Fruit fly (Drosophila melanogaster) whole organism, embryonic: Measurements from ENCODE around the gene CG7149.

Source experiments
- Blimp-1 ChIP-seq: fragments of 200-800 bp; sonication (Bioruptor generic); optimal IDR thresholded peaks from 3 replicates; lab custom pipeline; 2018; ENCODE audit warnings: missing biosample characterization, missing genetic modification characterization, mild to moderate bottlenecking, moderate library complexity, missing genetic modification reagents
- CG10959 ChIP-seq: fragments of 200-800 bp; sonication (Bioruptor generic); IDR thresholded peaks from 2 replicates; pipeline ENCODE4 v1.3.6; 2022; ENCODE audit warnings: missing biosample characterization, missing genetic modification characterization
- CG11504 ChIP-seq: fragments of 200-800 bp; sonication (Bioruptor generic); optimal IDR thresholded peaks from 3 replicates; lab custom pipeline; 2019; ENCODE audit warnings: missing biosample characterization, mild to moderate bottlenecking, missing genetic modification characterization, moderate library complexity
- CG11696 ChIP-seq: fragments of 200-800 bp; sonication (Bioruptor generic); IDR thresholded peaks from 2 replicates; pipeline ENCODE4 v1.3.6; 2022; ENCODE audit warnings: missing biosample characterization, missing genetic modification characterization
- CG12104 ChIP-seq: fragments of 200-800 bp; sonication (Bioruptor generic); optimal IDR thresholded peaks from 3 replicates; lab custom pipeline; 2016; ENCODE audit warnings: missing biosample characterization, missing genetic modification characterization
- CG12219 ChIP-seq: fragments of 200-800 bp; sonication (Bioruptor generic); optimal IDR thresholded peaks from 3 replicates; lab custom pipeline; 2018; ENCODE audit warnings: missing biosample characterization, mild to moderate bottlenecking, missing genetic modification characterization
- CG1233 ChIP-seq: fragments of 200-800 bp; sonication (Bioruptor generic); optimal IDR thresholded peaks from 4 replicates; lab custom pipeline; 2018; ENCODE audit warnings: missing biosample characterization, mild to moderate bottlenecking, missing genetic modification characterization
- CG13424 ChIP-seq: fragments of 200-800 bp; sonication (Bioruptor generic); optimal IDR thresholded peaks from 2 replicates; lab custom pipeline; 2019; ENCODE audit warnings: missing biosample characterization, mild to moderate bottlenecking, missing genetic modification characterization, moderate library complexity
- CG14667 ChIP-seq: fragments of 200-800 bp; sonication (Bioruptor generic); IDR thresholded peaks from 2 replicates; pipeline ENCODE4 v1.3.6; 2022; ENCODE audit warnings: missing biosample characterization, missing genetic modification characterization
- CG1602 ChIP-seq: fragments of 200-800 bp; sonication (Bioruptor generic); optimal IDR thresholded peaks from 3 replicates; lab custom pipeline; 2016; ENCODE audit warnings: missing biosample characterization, missing genetic modification characterization
- CG16863 ChIP-seq: fragments of 200-800 bp; sonication (Bioruptor generic); optimal IDR thresholded peaks from 3 replicates; lab custom pipeline; 2016; ENCODE audit warnings: missing biosample characterization, missing genetic modification characterization
- CG17385 ChIP-seq: fragments of 200-800 bp; sonication (Bioruptor generic); optimal IDR thresholded peaks from 3 replicates; lab custom pipeline; 2018; ENCODE audit warnings: missing biosample characterization, mild to moderate bottlenecking, missing genetic modification characterization
- CG17912 ChIP-seq: fragments of 200-800 bp; sonication (Bioruptor generic); optimal IDR thresholded peaks from 2 replicates; lab custom pipeline; 2018; ENCODE audit warnings: missing biosample characterization, mild to moderate bottlenecking, missing genetic modification characterization
- CG18011 ChIP-seq: fragments of 200-800 bp; sonication (Bioruptor generic); optimal IDR thresholded peaks from 2 replicates; lab custom pipeline; 2017; ENCODE audit warnings: missing biosample characterization, missing genetic modification characterization, mild to moderate bottlenecking, moderate library complexity, missing genotype
- CG18476 ChIP-seq: fragments of 200-800 bp; sonication (Bioruptor generic); optimal IDR thresholded peaks from 2 replicates; lab custom pipeline; 2016; ENCODE audit warnings: missing biosample characterization, mild to moderate bottlenecking, missing genetic modification characterization
- CG2129 ChIP-seq: fragments of 200-800 bp; sonication (Bioruptor generic); IDR thresholded peaks from 2 replicates; pipeline ENCODE4 v1.3.6; 2022; ENCODE audit warnings: missing biosample characterization, missing genetic modification characterization; ENCODE audit not compliant: partially characterized antibody
- CG2875 ChIP-seq: fragments of 200-800 bp; sonication (Bioruptor generic); optimal IDR thresholded peaks from 2 replicates; lab custom pipeline; 2017; ENCODE audit warnings: missing biosample characterization, mild to moderate bottlenecking, missing genetic modification characterization, missing genetic modification reagents
- CG2889 ChIP-seq: fragments of 200-800 bp; sonication (Bioruptor generic); IDR thresholded peaks from 3 replicates; pipeline ENCODE4 v1.3.6; 2022; ENCODE audit warnings: missing biosample characterization, missing genetic modification characterization
- CG3847 ChIP-seq: fragments of 200-800 bp; sonication (Bioruptor generic); IDR thresholded peaks from 2 replicates; pipeline ENCODE4 v1.3.6; 2022; ENCODE audit warnings: missing biosample characterization, missing genetic modification characterization
- CG4424 ChIP-seq: fragments of 200-800 bp; sonication (Bioruptor generic); optimal IDR thresholded peaks from 3 replicates; lab custom pipeline; 2016; ENCODE audit warnings: missing biosample characterization, missing genetic modification characterization
- CG4730 ChIP-seq: fragments of 200-800 bp; sonication (Bioruptor generic); IDR thresholded peaks from 2 replicates; pipeline ENCODE4 v1.3.6; 2022; ENCODE audit warnings: missing biosample characterization, missing genetic modification characterization
- CG5180 ChIP-seq: fragments of 200-800 bp; sonication (Bioruptor generic); optimal IDR thresholded peaks from 3 replicates; lab custom pipeline; 2017; ENCODE audit warnings: missing biosample characterization, missing genetic modification characterization, mild to moderate bottlenecking, moderate library complexity, missing genetic modification reagents
- CG8359 ChIP-seq: fragments of 200-800 bp; sonication (Bioruptor generic); optimal IDR thresholded peaks from 2 replicates; lab custom pipeline; 2017; ENCODE audit warnings: missing biosample characterization, mild to moderate bottlenecking, missing genetic modification characterization, borderline replicate concordance
- CG8924 ChIP-seq: fragments of 200-800 bp; optimal IDR thresholded peaks from 3 replicates; lab custom pipeline; 2019; ENCODE audit warnings: missing biosample characterization, mild to moderate bottlenecking, missing genetic modification characterization, moderate library complexity
- CG9817 ChIP-seq: fragments of 200-800 bp; sonication (Bioruptor generic); optimal IDR thresholded peaks from 2 replicates; lab custom pipeline; 2018; ENCODE audit warnings: missing biosample characterization, mild to moderate bottlenecking, missing genetic modification characterization, moderate library complexity
- CoRest ChIP-seq: fragments of 200-800 bp; sonication (Bioruptor generic); optimal IDR thresholded peaks from 3 replicates; lab custom pipeline; 2018; ENCODE audit warnings: missing biosample characterization, mild to moderate bottlenecking, missing genetic modification characterization, moderate library complexity
- Dad ChIP-seq: fragments of 200-800 bp; sonication (Bioruptor generic); optimal IDR thresholded peaks from 3 replicates; lab custom pipeline; 2016; ENCODE audit warnings: missing biosample characterization, missing genetic modification characterization
- Deaf1 ChIP-seq: fragments of 200-800 bp; optimal IDR thresholded peaks from 3 replicates; lab custom pipeline; 2019; ENCODE audit warnings: missing biosample characterization, mild to moderate bottlenecking, missing genetic modification characterization, moderate library complexity
- Ets65A ChIP-seq: fragments of 200-800 bp; sonication (Bioruptor generic); peaks from one replicate; lab custom pipeline; 2016; ENCODE audit warnings: missing biosample characterization, missing genetic modification characterization
- H2.0 ChIP-seq: fragments of 200-800 bp; sonication (Bioruptor generic); IDR thresholded peaks from 2 replicates; pipeline ENCODE4 v1.3.6; 2022; ENCODE audit warnings: missing biosample characterization, missing genetic modification characterization
- Jarid2 ChIP-seq: fragments of 200-800 bp; sonication (Bioruptor generic); optimal IDR thresholded peaks from 3 replicates; lab custom pipeline; 2017; ENCODE audit warnings: mild to moderate bottlenecking, missing biosample characterization, missing genetic modification reagents, missing genetic modification characterization
- MBD-R2 ChIP-seq: fragments of 200-800 bp; sonication (Bioruptor generic); IDR thresholded peaks from 2 replicates; pipeline ENCODE4 v1.3.6; 2022; ENCODE audit warnings: missing biosample characterization, missing genetic modification characterization
- NfI ChIP-seq: fragments of 200-800 bp; sonication (Bioruptor generic); optimal IDR thresholded peaks from 3 replicates; lab custom pipeline; 2018; ENCODE audit warnings: missing biosample characterization, mild to moderate bottlenecking, missing genetic modification characterization, moderate library complexity
- PHDP ChIP-seq: fragments of 200-800 bp; sonication (Bioruptor generic); optimal IDR thresholded peaks from 3 replicates; lab custom pipeline; 2018; ENCODE audit warnings: missing biosample characterization, mild to moderate bottlenecking, missing genetic modification characterization, moderate library complexity
- Ravus ChIP-seq: fragments of 200-800 bp; sonication (Bioruptor generic); IDR thresholded peaks from 2 replicates; pipeline ENCODE4 v1.3.6; 2022; ENCODE audit warnings: missing biosample characterization, missing genetic modification characterization
- Sin3A ChIP-seq: fragments of >200 bp; optimal IDR thresholded peaks from 2 replicates; lab custom pipeline; 2018
- Sox100B ChIP-seq: fragments of 200-800 bp; sonication (Bioruptor generic); optimal IDR thresholded peaks from 3 replicates; lab custom pipeline; 2018; ENCODE audit warnings: missing biosample characterization, mild to moderate bottlenecking, missing genetic modification characterization
- Usf ChIP-seq: fragments of 200-800 bp; sonication (Bioruptor generic); optimal IDR thresholded peaks from 2 replicates; lab custom pipeline; 2017; ENCODE audit warnings: missing genotype, missing biosample characterization, missing genetic modification characterization
- abd-A ChIP-seq: fragments of 200-800 bp; sonication (Bioruptor generic); optimal IDR thresholded peaks from 3 replicates; lab custom pipeline; 2019; ENCODE audit warnings: missing biosample characterization, mild to moderate bottlenecking, missing genetic modification characterization, moderate library complexity
- ash1 ChIP-seq: fragments of 200-800 bp; sonication (Bioruptor generic); optimal IDR thresholded peaks from 2 replicates; lab custom pipeline; 2018; ENCODE audit warnings: missing biosample characterization, mild to moderate bottlenecking, missing genetic modification characterization
- ato ChIP-seq: fragments of 200-800 bp; sonication (Bioruptor generic); IDR thresholded peaks from 2 replicates; pipeline ENCODE4 v1.3.6; 2022; ENCODE audit warnings: missing biosample characterization, missing genetic modification characterization; ENCODE audit not compliant: partially characterized antibody
- cas ChIP-seq: fragments of 200-800 bp; sonication (Bioruptor generic); IDR thresholded peaks from 2 replicates; pipeline ENCODE4 v1.3.6; 2022; ENCODE audit warnings: missing biosample characterization, missing genetic modification characterization
- fru ChIP-seq: fragments of >200 bp; optimal IDR thresholded peaks from 2 replicates; lab custom pipeline; 2017
- gt ChIP-seq: fragments of 200-800 bp; sonication (Bioruptor generic); IDR thresholded peaks from 2 replicates; pipeline ENCODE4 v1.3.6; 2022; ENCODE audit warnings: missing biosample characterization, missing genetic modification characterization
- hbn ChIP-seq: fragments of 200-800 bp; sonication (Bioruptor generic); IDR thresholded peaks from 2 replicates; pipeline ENCODE4 v1.3.6; 2022; ENCODE audit warnings: missing biosample characterization, missing genetic modification characterization; ENCODE audit not compliant: partially characterized antibody
- nerfin-1 ChIP-seq: fragments of 200-800 bp; sonication (Bioruptor generic); optimal IDR thresholded peaks from 3 replicates; lab custom pipeline; 2019; ENCODE audit warnings: missing biosample characterization, mild to moderate bottlenecking, missing genetic modification characterization, moderate library complexity
- p53 ChIP-seq: fragments of 200-800 bp; sonication (Bioruptor generic); optimal IDR thresholded peaks from 2 replicates; lab custom pipeline; 2016; ENCODE audit warnings: missing biosample characterization, missing genetic modification characterization
- peb ChIP-seq: fragments of 200-800 bp; sonication (Bioruptor generic); IDR thresholded peaks from 2 replicates; pipeline ENCODE4 v1.3.6; 2022; ENCODE audit warnings: missing biosample characterization, missing genetic modification characterization
- prd ChIP-seq, 3 experiments: fragments of >200 bp in 2 of 3; fragments of 200-800 bp in 1 of 3; sonication (Bioruptor generic) in 1 of 3; optimal IDR thresholded peaks in 2 of 3; IDR thresholded peaks in 1 of 3; 2 replicates in 2 of 3; 3 replicates in 1 of 3; pipeline versions ENCODE4 v1.3.6 to Lab custom; 2017 to 2022; ENCODE audit warnings: missing biosample characterization in 1 of 3, missing genetic modification characterization in 1 of 3
- row ChIP-seq: fragments of 200-800 bp; sonication (Bioruptor generic); IDR thresholded peaks from 3 replicates; pipeline ENCODE4 v1.3.6; 2022; ENCODE audit warnings: missing biosample characterization, missing genetic modification characterization
- tap ChIP-seq: fragments of 200-800 bp; optimal IDR thresholded peaks from 3 replicates; lab custom pipeline; 2019; ENCODE audit warnings: missing biosample characterization, mild to moderate bottlenecking, missing genetic modification characterization, moderate library complexity
- yki ChIP-seq: fragments of >200 bp; optimal IDR thresholded peaks from 3 replicates; lab custom pipeline; 2018

The CG7149 gene

DNA sequence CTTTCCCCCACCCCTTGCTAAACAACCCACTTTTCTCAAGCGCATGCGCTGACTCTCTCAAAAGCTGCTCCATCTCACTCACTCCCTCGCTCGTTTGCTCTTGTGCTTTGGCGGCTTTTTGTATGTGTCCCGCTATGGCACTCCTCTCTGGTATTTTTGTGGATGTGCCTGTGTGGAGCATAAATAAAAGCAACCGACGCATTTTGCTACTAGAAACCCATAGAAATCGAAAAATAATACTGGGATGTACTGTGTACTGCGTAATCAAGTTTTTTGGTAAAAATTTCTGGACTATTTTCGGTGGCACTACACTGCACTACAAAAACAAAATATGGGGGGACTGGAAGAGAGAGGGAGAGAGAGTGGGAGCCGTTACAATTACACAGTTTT lies 19.3 kb upstream of the CG7149 start (continued):
- TF ChIP-seq Deaf1 (peak; percentile 18), CG13424 (tag; lab: Kevin White, UChicago) (no peak), H2.0 (GFP tag; lab: Robert Waterston, UW) (no peak), Blimp-1 (GFP tag; lab: Kevin White, UChicago) (no peak), p53 (GFP tag; lab: Kevin White, UChicago) (no peak), ato (GFP tag; lab: Robert Waterston, UW) (no peak), CG5180 (no peak), Ravus (GFP tag; lab: Robert Waterston, UW) (no peak), Ets65A (no peak), CG11504 (tag; lab: Kevin White, UChicago) (no peak), Usf (GFP tag; lab: Kevin White, UChicago) (no peak), Dad (GFP tag; lab: Kevin White, UChicago) (no peak), CG16863 (GFP tag; lab: Kevin White, UChicago) (no peak), fru (lab: Kevin White, UChicago) (no peak), Jarid2 (GFP tag; lab: Kevin White, UChicago) (no peak), prd (optimal IDR thresholded peaks at IDR 0.05; lab: Kevin White, UChicago) (no peak), prd (GFP tag; IDR thresholded peaks at IDR 0.05; lab: Robert Waterston, UW) (no peak), CG10959 (GFP tag; lab: Robert Waterston, UW) (no peak), row (peak; percentile 27; the same call in 1 of the 3 replicates), CG14667 (GFP tag; lab: Robert Waterston, UW) (no peak), CG11696 (GFP tag; lab: Robert Waterston, UW) (no peak), peb (GFP tag; lab: Robert Waterston, UW) (no peak), CG1233 (GFP tag; lab: Kevin White, UChicago) (no peak), CG3847 (no peak), hbn (GFP tag; lab: Robert Waterston, UW) (peak; percentile 26), yki (peak; percentile 28), NfI (no peak), cas (GFP tag; lab: Robert Waterston, UW) (no peak), PHDP (tag; lab: Kevin White, UChicago) (no peak), CG12104 (no peak), tap (tag; lab: Kevin White, UChicago) (peak; percentile 20), CG18476 (GFP tag; lab: Kevin White, UChicago) (no peak), MBD-R2 (GFP tag; lab: Robert Waterston, UW) (peak; percentile 34; the same call in 1 of the 2 replicates), CG17912 (GFP tag; lab: Kevin White, UChicago) (peak; percentile 45), CG8924 (tag; lab: Kevin White, UChicago) (peak; percentile 11), CG4424 (GFP tag; lab: Kevin White, UChicago) (no peak), CG2129 (GFP tag; lab: Robert Waterston, UW) (no peak), gt (GFP tag; lab: Robert Waterston, UW) (no peak), CG2875 (no peak), CG9817 (tag; lab: Kevin White, UChicago) (peak; percentile 7), CG8359 (GFP tag; lab: Kevin White, UChicago) (no peak), Sox100B (GFP tag; lab: Kevin White, UChicago) (no peak), CG12219 (GFP tag; lab: Kevin White, UChicago) (no peak), CG1602 (GFP tag; lab: Kevin White, UChicago) (no peak), CG18011 (no peak), CG4730 (GFP tag; lab: Robert Waterston, UW) (no peak), nerfin-1 (tag; lab: Kevin White, UChicago) (peak; percentile 95), Sin3A (lab: Kevin White, UChicago) (no peak), ash1 (peak; percentile 28), abd-A (tag; lab: Kevin White, UChicago) (peak; percentile 79), CG17385 (GFP tag; lab: Kevin White, UChicago) (peak; percentile 2), CG2889 (GFP tag; lab: Robert Waterston, UW) (peak; percentile 29; the same call in 1 of the 3 replicates), CoRest (tag; lab: Kevin White, UChicago) (peak; percentile 2)
